Worm (Caenorhabditis elegans) whole organism, midembryonic: ENCODE measurements around the gene dop-1.

ENCODE experiments used
- cog-1 ChIP-seq: sonication (generic microtip); optimal IDR thresholded peaks from 2 replicates; lab custom pipeline; 2016; ENCODE audit warnings: missing genetic modification characterization, missing compliant biosample characterization
- flt-1 ChIP-seq: fragments of 200-800 bp; sonication (Bioruptor generic); IDR thresholded peaks from 2 replicates; pipeline ENCODE4 v1.3.6; 2022; ENCODE audit warnings: missing genetic modification characterization, missing compliant biosample characterization
- med-1 ChIP-seq: sonication (generic microtip); optimal IDR thresholded peaks from 2 replicates; lab custom pipeline; 2017; ENCODE audit warnings: missing genetic modification characterization, mild to moderate bottlenecking, missing compliant biosample characterization, antibody characterized with exemption, missing genetic modification reagents; ENCODE audit not compliant: insufficient read depth
- ref-1 ChIP-seq: fragments of 200-800 bp; sonication (Bioruptor generic); conservative IDR thresholded peaks from 2 replicates; pipeline ENCODE4 v1.3.6; 2022; ENCODE audit warnings: missing genetic modification reagents, missing genetic modification characterization, missing compliant biosample characterization
- tab-1 ChIP-seq: fragments of 200-800 bp; sonication (Bioruptor generic); IDR thresholded peaks from 2 replicates; pipeline ENCODE4 v1.3.6; 2022; ENCODE audit warnings: missing genetic modification characterization, missing compliant biosample characterization
- ztf-23 ChIP-seq: fragments of 200-800 bp; sonication (Bioruptor generic); IDR thresholded peaks from 2 replicates; pipeline ENCODE4 v1.3.6; 2022; ENCODE audit warnings: missing genetic modification reagents, missing genetic modification characterization, missing compliant biosample characterization
- ztf-29 ChIP-seq: fragments of 200-800 bp; sonication (Bioruptor generic); IDR thresholded peaks from 2 replicates; pipeline ENCODE4 v1.3.6; 2022; ENCODE audit warnings: missing genetic modification reagents, missing genetic modification characterization, missing compliant biosample characterization

DNA sequence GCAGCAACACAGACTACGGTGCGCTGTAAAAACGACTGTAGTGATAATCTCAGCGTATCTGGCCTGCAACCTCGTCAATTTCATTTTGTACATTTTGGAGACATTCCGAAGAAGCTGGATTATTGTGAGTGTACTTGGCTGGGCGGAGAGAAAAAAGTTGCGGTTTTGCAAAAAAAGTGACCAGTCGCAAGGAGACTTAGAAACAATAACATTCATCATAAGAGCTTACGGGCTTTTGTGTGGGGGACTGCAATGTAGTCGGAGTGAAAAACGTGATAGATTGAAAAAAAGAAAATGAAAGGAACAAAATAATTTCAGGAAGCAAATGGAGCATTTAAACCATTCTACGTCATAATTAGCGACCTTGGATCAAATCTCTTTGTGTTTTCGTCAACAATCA, 10.2 kb downstream of the dop-1 start:
- TF ChIP-seq tab-1: no peak
- no peak for TF ChIP-seq ztf-23 (GFP tag; lab: Robert Waterston, UW)
- no peak for TF ChIP-seq cog-1 (tag; lab: Kevin White, UChicago)
- TF ChIP-seq flt-1: no peak
- TF ChIP-seq ztf-29 (GFP tag; lab: Robert Waterston, UW): no peak
- TF ChIP-seq med-1: no peak
- TF ChIP-seq ref-1 (GFP tag; lab: Robert Waterston, UW): no peak
